Worm (Caenorhabditis elegans) whole organism, young adult: Measurements from ENCODE around the gene nlp-45.

Experiments used
- B0261.1 ChIP-seq: sonication (generic microtip); optimal IDR thresholded peaks from 2 replicates; lab custom pipeline; 2016; ENCODE audit warnings: mild to moderate bottlenecking, missing genetic modification characterization, moderate library complexity, missing compliant biosample characterization
- B0336.3 ChIP-seq: fragments of 200-800 bp; sonication (Bioruptor generic); IDR thresholded peaks from 2 replicates; pipeline ENCODE4 v1.3.6; 2022; ENCODE audit warnings: missing genetic modification characterization, missing compliant biosample characterization
- F23B12.7 ChIP-seq: sonication (generic microtip); optimal IDR thresholded peaks from 2 replicates; lab custom pipeline; 2017; ENCODE audit warnings: missing genetic modification characterization, mild to moderate bottlenecking, missing compliant biosample characterization, antibody characterized with exemption, moderate library complexity; ENCODE audit not compliant: insufficient read depth
- F33H1.4 ChIP-seq: fragments of 200-800 bp; sonication (Bioruptor generic); IDR thresholded peaks from 2 replicates; pipeline ENCODE4 v1.3.6; 2022; ENCODE audit warnings: missing genetic modification reagents, missing genetic modification characterization, missing compliant biosample characterization
- F55B11.4 ChIP-seq: sonication (generic microtip); optimal IDR thresholded peaks from 2 replicates; lab custom pipeline; 2016; ENCODE audit warnings: missing compliant biosample characterization, missing genetic modification characterization, borderline replicate concordance; ENCODE audit not compliant: insufficient read depth
- K12H6.12 ChIP-seq: fragments of 200-800 bp; sonication (Bioruptor generic); optimal IDR thresholded peaks from 2 replicates; lab custom pipeline; 2018; ENCODE audit warnings: mild to moderate bottlenecking, missing genetic modification characterization, missing compliant biosample characterization
- T07F8.4 ChIP-seq: sonication (generic microtip); optimal IDR thresholded peaks from 2 replicates; lab custom pipeline; 2016; ENCODE audit warnings: mild to moderate bottlenecking, missing genetic modification characterization, moderate library complexity, missing compliant biosample characterization
- Y53G8AR.9 ChIP-seq: fragments of 200-800 bp; sonication (Bioruptor generic); conservative IDR thresholded peaks from 2 replicates; pipeline ENCODE4 v1.3.6; 2022; ENCODE audit warnings: missing genetic modification reagents, missing genetic modification characterization, missing compliant biosample characterization
- Y95B8A.8 ChIP-seq: fragments of 200-800 bp; sonication (Bioruptor generic); IDR thresholded peaks from 2 replicates; pipeline ENCODE4 v1.3.6; 2022; ENCODE audit warnings: missing genetic modification reagents, missing genetic modification characterization, missing compliant biosample characterization
- ceh-100 ChIP-seq: fragments of 200-800 bp; sonication (Bioruptor generic); IDR thresholded peaks from 2 replicates; pipeline ENCODE4 v1.3.6; 2022; ENCODE audit warnings: missing genetic modification reagents, missing genetic modification characterization, missing compliant biosample characterization
- ceh-58 ChIP-seq: fragments of 200-800 bp; sonication (Bioruptor generic); IDR thresholded peaks from 2 replicates; pipeline ENCODE4 v1.3.6; 2022; ENCODE audit warnings: missing genetic modification characterization, missing compliant biosample characterization
- dpff-1 ChIP-seq: sonication (generic microtip); optimal IDR thresholded peaks from 2 replicates; lab custom pipeline; 2017; ENCODE audit warnings: mild to moderate bottlenecking, missing genetic modification characterization, missing compliant biosample characterization
- egrh-3 ChIP-seq: fragments of 200-800 bp; sonication (Bioruptor generic); IDR thresholded peaks from 2 replicates; pipeline ENCODE4 v1.3.6; 2022; ENCODE audit warnings: missing genetic modification reagents, missing genetic modification characterization, missing compliant biosample characterization
- ets-4 ChIP-seq: fragments of 200-800 bp; sonication (Bioruptor generic); optimal IDR thresholded peaks from 2 replicates; lab custom pipeline; 2018; ENCODE audit warnings: mild to moderate bottlenecking, missing genetic modification characterization, missing compliant biosample characterization
- hmg-1.2 ChIP-seq: fragments of 200-800 bp; sonication (Bioruptor generic); IDR thresholded peaks from 2 replicates; pipeline ENCODE4 v1.3.6; 2022; ENCODE audit warnings: missing genetic modification reagents, missing genetic modification characterization, missing compliant biosample characterization
- hrde-1 ChIP-seq: sonication (generic microtip); optimal IDR thresholded peaks from 2 replicates; lab custom pipeline; 2016; ENCODE audit warnings: missing genetic modification characterization, mild to moderate bottlenecking, missing compliant biosample characterization, moderate library complexity, missing genotype, missing genetic modification reagents, borderline replicate concordance
- hsf-1 ChIP-seq: fragments of 200-800 bp; sonication (Bioruptor generic); IDR thresholded peaks from 2 replicates; pipeline ENCODE4 v1.3.6; 2022; ENCODE audit warnings: missing genetic modification reagents, missing genetic modification characterization, missing compliant biosample characterization
- let-526 ChIP-seq: fragments of 200-800 bp; sonication (Bioruptor generic); IDR thresholded peaks from 2 replicates; pipeline ENCODE4 v1.3.6; 2022; ENCODE audit warnings: missing genetic modification reagents, missing genetic modification characterization, missing compliant biosample characterization
- lin-40 ChIP-seq: sonication (generic microtip); optimal IDR thresholded peaks from 2 replicates; lab custom pipeline; 2016; ENCODE audit warnings: missing genetic modification characterization, mild to moderate bottlenecking, missing compliant biosample characterization, missing genotype, missing genetic modification reagents
- madf-3 ChIP-seq: fragments of 200-800 bp; sonication (Bioruptor generic); IDR thresholded peaks from 2 replicates; pipeline ENCODE4 v1.3.6; 2022; ENCODE audit warnings: missing genetic modification reagents, missing genetic modification characterization, missing compliant biosample characterization
- madf-8 ChIP-seq: fragments of 200-800 bp; sonication (Bioruptor generic); conservative IDR thresholded peaks from 2 replicates; pipeline ENCODE4 v1.3.6; 2022; ENCODE audit warnings: missing genetic modification reagents, missing genetic modification characterization, missing compliant biosample characterization
- mxl-1 ChIP-seq: sonication (generic microtip); optimal IDR thresholded peaks from 2 replicates; lab custom pipeline; 2016; ENCODE audit warnings: missing genetic modification characterization, missing compliant biosample characterization
- nhr-120 ChIP-seq: fragments of 200-800 bp; sonication (Bioruptor generic); IDR thresholded peaks from 2 replicates; pipeline ENCODE4 v1.3.6; 2022; ENCODE audit warnings: missing genetic modification characterization, missing compliant biosample characterization
- pbrm-1 ChIP-seq: fragments of 200-800 bp; sonication (Bioruptor generic); IDR thresholded peaks from 2 replicates; pipeline ENCODE4 v1.3.6; 2022; ENCODE audit warnings: missing genetic modification reagents, missing genetic modification characterization, missing compliant biosample characterization
- sdz-38 ChIP-seq: sonication (generic microtip); optimal IDR thresholded peaks from 2 replicates; lab custom pipeline; 2016; ENCODE audit warnings: missing genotype, missing genetic modification characterization, missing compliant biosample characterization
- snpc-1.1 ChIP-seq: sonication (generic microtip); optimal IDR thresholded peaks from 2 replicates; lab custom pipeline; 2017; ENCODE audit warnings: missing genetic modification characterization, mild to moderate bottlenecking, missing compliant biosample characterization, antibody characterized with exemption, moderate library complexity, missing genotype, missing genetic modification reagents; ENCODE audit not compliant: insufficient read depth
- somi-1 ChIP-seq: fragments of 200-800 bp; sonication (Bioruptor generic); optimal IDR thresholded peaks from 2 replicates; lab custom pipeline; 2018; ENCODE audit warnings: mild to moderate bottlenecking, missing genetic modification characterization, missing compliant biosample characterization
- zfh-2 ChIP-seq: fragments of 200-800 bp; sonication (Bioruptor generic); conservative IDR thresholded peaks from 2 replicates; pipeline ENCODE4 v1.3.6; 2022; ENCODE audit warnings: missing genetic modification reagents, missing genetic modification characterization, missing compliant biosample characterization
- ztf-18 ChIP-seq: sonication (generic microtip); optimal IDR thresholded peaks from 2 replicates; lab custom pipeline; 2016; ENCODE audit warnings: missing genotype, mild to moderate bottlenecking, missing genetic modification characterization, missing compliant biosample characterization
- ztf-25 ChIP-seq: fragments of 200-800 bp; sonication (Bioruptor generic); IDR thresholded peaks from 2 replicates; pipeline ENCODE4 v1.3.6; 2022; ENCODE audit warnings: missing genetic modification reagents, missing genetic modification characterization, missing compliant biosample characterization
- ztf-28 ChIP-seq: fragments of 200-800 bp; sonication (Bioruptor generic); IDR thresholded peaks from 2 replicates; pipeline ENCODE4 v1.3.6; 2022; ENCODE audit warnings: missing genetic modification reagents, missing genetic modification characterization, missing compliant biosample characterization
- ztf-6 ChIP-seq: fragments of 200-800 bp; sonication (Bioruptor generic); IDR thresholded peaks from 2 replicates; pipeline ENCODE4 v1.3.6; 2022; ENCODE audit warnings: missing genetic modification reagents, missing genetic modification characterization, missing compliant biosample characterization

The nlp-45 gene

DNA sequence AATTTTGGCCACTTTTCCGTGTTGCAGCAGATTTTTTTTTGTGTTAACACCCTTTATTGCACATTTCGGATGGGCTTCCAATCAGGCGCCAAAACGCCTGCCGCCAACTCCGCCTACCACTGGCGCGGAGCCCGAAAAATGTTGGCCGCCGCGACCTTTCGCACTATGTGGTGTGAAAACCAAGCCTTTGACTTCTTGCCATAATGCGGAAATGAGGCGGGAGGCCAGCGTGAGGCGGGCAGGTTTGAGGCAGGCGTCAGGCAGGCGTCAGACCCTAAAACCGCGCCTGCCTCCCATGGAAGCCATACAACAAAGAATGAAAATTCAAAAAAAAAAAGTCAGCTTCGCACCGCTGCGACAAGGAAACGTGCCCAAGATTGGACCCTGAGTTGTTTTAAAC lies 21.3 kb downstream of the nlp-45 start:
- TF ChIP-seq ztf-28 (GFP tag; lab: Robert Waterston, UW) = 0 out of 2 replicates have a peak, but pooled peaks have one; percentile 20
- no peak for TF ChIP-seq madf-3
- peak; percentile 76 for TF ChIP-seq zfh-2 (GFP tag; lab: Robert Waterston, UW)
- TF ChIP-seq Y53G8AR.9 (GFP tag; lab: Robert Waterston, UW) = no peak
- TF ChIP-seq mxl-1 = no peak

ce11 chrX:2316205-2316604 lies 21.9 kb downstream of the nlp-45 start:
- 0 out of 2 replicates have a peak, but pooled peaks have one; percentile 31 for TF ChIP-seq hsf-1 (GFP tag; lab: Robert Waterston, UW)
- TF ChIP-seq let-526 (GFP tag; lab: Robert Waterston, UW) = no peak
- TF ChIP-seq hmg-1.2 = peak; percentile 35; the same call in 1 of the 2 replicates
- TF ChIP-seq, all 124 proteins: peak for 2

DNA sequence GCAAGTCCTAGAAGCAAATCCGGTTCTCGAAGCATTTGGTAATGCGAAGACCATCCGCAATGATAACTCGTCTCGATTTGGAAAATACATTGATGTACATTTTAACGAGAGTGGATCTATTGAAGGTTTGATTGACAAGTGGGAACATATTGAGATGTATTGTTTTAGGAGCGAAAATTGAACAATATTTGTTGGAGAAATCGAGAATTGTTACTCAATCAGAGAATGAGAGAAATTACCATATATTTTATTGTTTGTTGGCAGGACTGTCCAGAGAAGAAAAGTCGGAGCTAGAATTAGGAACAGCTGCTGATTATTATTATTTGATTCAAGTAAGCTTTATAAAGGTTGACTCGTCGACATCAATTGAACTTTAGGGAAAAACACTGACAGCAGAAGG lies 33.6 kb downstream of the nlp-45 start:
- no peak for TF ChIP-seq Y95B8A.8 (GFP tag; lab: Robert Waterston, UW)
- TF ChIP-seq ztf-18 (tag; lab: Kevin White, UChicago) = no peak
- TF ChIP-seq ztf-25 (GFP tag; lab: Robert Waterston, UW) = no peak
- TF ChIP-seq T07F8.4 = no peak
- TF ChIP-seq ceh-58 (GFP tag; lab: Robert Waterston, UW) = no peak
- no peak for TF ChIP-seq F33H1.4 (GFP tag; lab: Robert Waterston, UW)
- TF ChIP-seq ets-4 (GFP tag; lab: Kevin White, UChicago) = no peak

DNA sequence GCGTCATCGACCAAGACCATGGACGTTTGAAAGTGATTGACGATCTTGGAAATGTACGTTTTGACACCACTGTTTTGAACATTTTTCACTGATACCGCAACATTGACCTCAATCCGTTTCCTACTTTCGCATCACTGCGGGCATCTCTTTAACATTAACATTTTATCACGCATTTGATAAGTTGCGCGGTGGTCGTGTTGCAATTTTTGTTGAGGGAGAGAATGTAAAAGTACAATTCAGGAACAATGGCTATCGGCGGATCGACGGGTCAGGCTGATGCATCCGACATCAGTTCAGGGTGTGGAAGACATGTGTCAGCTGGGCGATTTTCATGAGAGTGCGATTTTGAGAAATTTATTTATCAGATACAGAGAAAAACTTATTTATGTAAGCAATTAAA lies 34.9 kb downstream of the nlp-45 start:
- TF ChIP-seq pbrm-1 (GFP tag; lab: Robert Waterston, UW) (no peak), egrh-3 (no peak), somi-1 (GFP tag; lab: Kevin White, UChicago) (no peak), Y53G8AR.9 (GFP tag; lab: Robert Waterston, UW) (no peak), dpff-1 (tag; lab: Kevin White, UChicago) (no peak), lin-40 (tag; lab: Kevin White, UChicago) (no peak)
- TF ChIP-seq, all 124 proteins: peak for 0

- TF ChIP-seq ztf-6 (no peak), sdz-38 (tag; lab: Kevin White, UChicago) (no peak), B0261.1 (tag; lab: Kevin White, UChicago) (no peak), K12H6.12 (tag; lab: Kevin White, UChicago) (no peak), B0336.3 (GFP tag; lab: Robert Waterston, UW) (no peak), F55B11.4 (no peak), zfh-2 (GFP tag; lab: Robert Waterston, UW) (no peak), hrde-1 (tag; lab: Kevin White, UChicago) (no peak), ceh-100 (GFP tag; lab: Robert Waterston, UW) (no peak), nhr-120 (GFP tag; lab: Robert Waterston, UW) (no peak), madf-8 (no peak), snpc-1.1 (tag; lab: Kevin White, UChicago) (no peak)
Measured at ce11 chrX:2302782-2303181, 35.3 kb downstream of the nlp-45 start, which contains the start of gene hum-6. hum-6 (plus strand) TSS chrX:2303082.

DNA sequence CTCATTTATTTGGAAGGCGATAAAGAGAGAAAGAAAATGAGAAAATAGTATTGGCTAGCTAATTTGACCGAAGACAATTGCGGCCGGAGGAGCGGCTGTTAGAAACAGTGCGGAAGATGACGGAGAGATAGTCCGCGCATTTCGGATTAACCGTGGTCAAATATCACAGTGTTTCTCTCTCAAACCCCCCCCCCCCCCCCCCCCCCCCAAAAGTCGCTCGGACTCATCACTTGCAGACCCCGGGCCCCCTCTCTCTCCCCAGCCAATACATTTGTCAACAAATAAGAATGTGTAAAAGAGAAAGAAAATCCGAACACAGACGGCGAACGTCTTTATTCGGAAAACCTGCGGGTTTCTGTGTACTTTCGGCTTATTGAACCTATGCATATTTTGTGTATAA lies 36.3 kb downstream of the nlp-45 start:
- peak; percentile 60; the same call in 1 of the 2 replicates for TF ChIP-seq egrh-3
- TF ChIP-seq F23B12.7 (tag; lab: Kevin White, UChicago) = no peak
